Worm (Caenorhabditis elegans) whole organism, L2 larva: ENCODE data around the gene mlcd-1.

Experiments
- ama-1 ChIP-seq: fragments of 150-350 bp; optimal IDR thresholded peaks from 2 replicates; lab custom pipeline; 2018; ENCODE audit warnings: inconsistent platforms
- blmp-1 ChIP-seq: sonication (generic microtip); optimal IDR thresholded peaks from 2 replicates; lab custom pipeline; 2017; ENCODE audit warnings: missing genetic modification characterization, mild to moderate bottlenecking, missing compliant biosample characterization, antibody characterized with exemption, moderate library complexity; ENCODE audit not compliant: insufficient read depth
- elt-1 ChIP-seq: fragments of 150-350 bp; optimal IDR thresholded peaks from 2 replicates; lab custom pipeline; 2014; ENCODE audit warnings: missing biosample characterization, missing genetic modification characterization
- lin-13 ChIP-seq: fragments of 150-350 bp; optimal IDR thresholded peaks from 2 replicates; lab custom pipeline; 2014; ENCODE audit warnings: missing biosample characterization, missing genetic modification reagents, missing genetic modification characterization
- lin-39 ChIP-seq: fragments of 150-350 bp; optimal IDR thresholded peaks from 2 replicates; lab custom pipeline; 2014; ENCODE audit warnings: missing biosample characterization, missing genetic modification reagents, missing genetic modification characterization
- mdl-1 ChIP-seq, 2 experiments: fragments of 150-350 bp in 1 of 2; sonication (generic microtip) in 1 of 2; optimal IDR thresholded peaks; 2 replicates each; lab custom pipeline; 2017; ENCODE audit warnings: missing biosample characterization in 2 of 2, missing genetic modification characterization in 2 of 2
- nhr-11 ChIP-seq: fragments of 150-350 bp; optimal IDR thresholded peaks from 2 replicates; lab custom pipeline; 2014; ENCODE audit warnings: missing biosample characterization, missing genetic modification characterization
- nhr-12 ChIP-seq: fragments of 150-350 bp; optimal IDR thresholded peaks from 2 replicates; lab custom pipeline; 2014; ENCODE audit warnings: missing biosample characterization, missing genetic modification characterization
- nhr-23 ChIP-seq: fragments of 150-350 bp; optimal IDR thresholded peaks from 2 replicates; lab custom pipeline; 2014; ENCODE audit warnings: missing biosample characterization, missing genetic modification reagents, missing genetic modification characterization
- nhr-237 ChIP-seq: fragments of 150-350 bp; optimal IDR thresholded peaks from 2 replicates; lab custom pipeline; 2014; ENCODE audit warnings: missing biosample characterization, missing genetic modification characterization
- nhr-77 ChIP-seq: fragments of 150-350 bp; optimal IDR thresholded peaks from 2 replicates; lab custom pipeline; 2014; ENCODE audit warnings: missing biosample characterization, missing genetic modification characterization
- unc-62 ChIP-seq: fragments of 150-350 bp; optimal IDR thresholded peaks from 2 replicates; lab custom pipeline; 2014; ENCODE audit warnings: missing biosample characterization, missing genetic modification reagents, missing genetic modification characterization

DNA sequence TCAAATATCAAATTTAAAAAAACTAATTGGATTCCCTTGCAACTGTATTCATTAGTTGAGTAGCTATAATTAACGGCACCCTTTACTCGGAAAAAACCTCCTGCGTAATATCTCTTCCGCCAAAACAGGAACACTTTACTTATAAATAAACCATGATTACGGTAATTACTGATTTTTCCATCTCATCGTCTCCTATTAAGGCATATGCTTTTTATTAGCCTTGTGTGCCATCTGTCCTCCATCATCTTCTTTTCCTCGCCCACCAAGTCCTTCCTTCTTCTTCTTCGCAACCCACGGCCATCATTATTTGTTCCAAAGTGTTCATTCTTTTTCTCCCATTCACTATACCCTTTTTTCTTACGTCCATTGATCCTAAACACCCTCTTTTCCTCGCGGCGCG, 48.5 kb downstream of the mlcd-1 start:
- TF ChIP-seq nhr-23 (no peak), nhr-12 (no peak), nhr-237 (tag; lab: Kevin White, UChicago) (no peak), ama-1 (lab: Kevin White, UChicago) (no peak), nhr-11 (tag; lab: Kevin White, UChicago) (no peak), lin-39 (tag; lab: Kevin White, UChicago) (no peak), blmp-1 (tag; lab: Kevin White, UChicago) (no peak), nhr-77 (tag; lab: Kevin White, UChicago) (no peak), unc-62 (GFP tag; lab: Kevin White, UChicago) (no peak), elt-1 (tag; lab: Kevin White, UChicago) (no peak), lin-13 (GFP tag; lab: Kevin White, UChicago) (no peak), mdl-1 (tag; optimal IDR thresholded peaks at IDR 0.05; lab: Kevin White, UChicago) (no peak)
